Worm (Caenorhabditis elegans) whole organism, early embryonic: ENCODE data around the gene pcn-1.

Experiments
- B0310.2 ChIP-seq: sonication (generic microtip); optimal IDR thresholded peaks from 2 replicates; lab custom pipeline; 2016; ENCODE audit warnings: mild to moderate bottlenecking, missing genetic modification characterization, missing compliant biosample characterization
- aly-1 ChIP-seq: sonication (generic microtip); optimal IDR thresholded peaks from 2 replicates; lab custom pipeline; 2016; ENCODE audit warnings: missing genetic modification characterization, missing compliant biosample characterization
- ama-1 ChIP-seq: fragments of 150-350 bp; optimal IDR thresholded peaks from 2 replicates; lab custom pipeline; 2014
- flt-1 ChIP-seq: fragments of 200-800 bp; sonication (Bioruptor generic); IDR thresholded peaks from 2 replicates; pipeline ENCODE4 v1.3.6; 2022; ENCODE audit warnings: missing genetic modification characterization, missing compliant biosample characterization
- hmbx-1 ChIP-seq: sonication (generic microtip); optimal IDR thresholded peaks from 2 replicates; lab custom pipeline; 2016; ENCODE audit warnings: mild to moderate bottlenecking, missing genetic modification characterization, missing compliant biosample characterization
- hmg-4 ChIP-seq: fragments of 200-800 bp; sonication (Bioruptor generic); optimal IDR thresholded peaks from 2 replicates; lab custom pipeline; 2018; ENCODE audit warnings: mild to moderate bottlenecking, missing genetic modification characterization, missing compliant biosample characterization
- hnd-1 ChIP-seq: sonication (generic microtip); optimal IDR thresholded peaks from 2 replicates; lab custom pipeline; 2016; ENCODE audit warnings: missing genetic modification characterization, missing compliant biosample characterization
- scrt-1 ChIP-seq: fragments of 200-800 bp; sonication (Bioruptor generic); IDR thresholded peaks from 2 replicates; pipeline ENCODE4 v1.3.6; 2022; ENCODE audit warnings: missing genetic modification characterization, missing compliant biosample characterization
- sea-1 ChIP-seq: fragments of 200-800 bp; sonication (Bioruptor generic); conservative IDR thresholded peaks from 2 replicates; pipeline ENCODE4 v1.3.6; 2022; ENCODE audit warnings: missing genetic modification characterization, missing compliant biosample characterization
- tbx-37 ChIP-seq: fragments of 200-800 bp; sonication (Bioruptor generic); conservative IDR thresholded peaks from 2 replicates; pipeline ENCODE4 v1.3.6; 2022; ENCODE audit warnings: missing genetic modification reagents, missing genetic modification characterization, missing compliant biosample characterization
- tra-4 ChIP-seq: sonication (generic microtip); optimal IDR thresholded peaks from 2 replicates; lab custom pipeline; 2017; ENCODE audit warnings: missing genetic modification characterization, missing compliant biosample characterization

DNA sequence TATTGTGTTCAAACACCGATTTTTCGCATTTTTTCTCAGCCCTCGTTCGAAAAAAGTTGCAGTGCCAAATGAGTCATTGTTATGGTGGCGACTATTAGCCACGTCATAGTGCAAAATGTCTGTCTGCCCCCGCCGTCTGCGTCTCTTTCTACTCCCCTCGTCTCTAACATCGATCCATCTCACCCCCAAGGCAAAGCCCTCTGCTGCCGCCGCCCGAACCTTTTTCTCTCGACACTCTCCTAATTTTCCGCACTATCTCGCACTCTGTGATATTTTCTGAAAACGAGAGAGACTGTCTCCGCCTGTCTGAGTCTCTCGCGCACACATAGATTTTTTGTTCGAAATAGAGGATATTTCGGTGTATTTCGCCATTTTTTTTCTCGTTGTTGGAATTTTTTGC is 43.8 kb upstream of the pcn-1 start:
- TF ChIP-seq hmg-4 (GFP tag; lab: Kevin White, UChicago) (no peak), ama-1 (lab: Kevin White, UChicago) (no peak), tra-4 (tag; lab: Kevin White, UChicago) (no peak), scrt-1 (GFP tag; lab: Robert Waterston, UW) (no peak), flt-1 (GFP tag; lab: Robert Waterston, UW) (no peak), hnd-1 (tag; lab: Kevin White, UChicago) (no peak), hmbx-1 (no peak), tbx-37 (GFP tag; lab: Robert Waterston, UW) (no peak), aly-1 (tag; lab: Kevin White, UChicago) (no peak), B0310.2 (no peak), sea-1 (no peak)
